Worm (Caenorhabditis elegans) whole organism, midembryonic: ENCODE measurements around the gene T12B5.15.

Source experiments
- T22C8.4 ChIP-seq: fragments of 200-800 bp; sonication (Bioruptor generic); IDR thresholded peaks from 2 replicates; pipeline ENCODE4 v1.3.6; 2022; ENCODE audit warnings: missing genetic modification characterization, missing compliant biosample characterization
- cog-1 ChIP-seq: sonication (generic microtip); optimal IDR thresholded peaks from 2 replicates; lab custom pipeline; 2016; ENCODE audit warnings: missing genetic modification characterization, missing compliant biosample characterization
- flt-1 ChIP-seq: fragments of 200-800 bp; sonication (Bioruptor generic); IDR thresholded peaks from 2 replicates; pipeline ENCODE4 v1.3.6; 2022; ENCODE audit warnings: missing genetic modification characterization, missing compliant biosample characterization
- klf-2 ChIP-seq: fragments of 200-800 bp; sonication (Bioruptor generic); conservative IDR thresholded peaks from 2 replicates; pipeline ENCODE4 v1.3.6; 2022; ENCODE audit warnings: missing genetic modification reagents, missing genetic modification characterization, missing compliant biosample characterization
- med-1 ChIP-seq: sonication (generic microtip); optimal IDR thresholded peaks from 2 replicates; lab custom pipeline; 2017; ENCODE audit warnings: missing genetic modification characterization, mild to moderate bottlenecking, missing compliant biosample characterization, antibody characterized with exemption, missing genetic modification reagents; ENCODE audit not compliant: insufficient read depth
- ref-1 ChIP-seq: fragments of 200-800 bp; sonication (Bioruptor generic); conservative IDR thresholded peaks from 2 replicates; pipeline ENCODE4 v1.3.6; 2022; ENCODE audit warnings: missing genetic modification reagents, missing genetic modification characterization, missing compliant biosample characterization
- ztf-29 ChIP-seq: fragments of 200-800 bp; sonication (Bioruptor generic); IDR thresholded peaks from 2 replicates; pipeline ENCODE4 v1.3.6; 2022; ENCODE audit warnings: missing genetic modification reagents, missing genetic modification characterization, missing compliant biosample characterization

DNA sequence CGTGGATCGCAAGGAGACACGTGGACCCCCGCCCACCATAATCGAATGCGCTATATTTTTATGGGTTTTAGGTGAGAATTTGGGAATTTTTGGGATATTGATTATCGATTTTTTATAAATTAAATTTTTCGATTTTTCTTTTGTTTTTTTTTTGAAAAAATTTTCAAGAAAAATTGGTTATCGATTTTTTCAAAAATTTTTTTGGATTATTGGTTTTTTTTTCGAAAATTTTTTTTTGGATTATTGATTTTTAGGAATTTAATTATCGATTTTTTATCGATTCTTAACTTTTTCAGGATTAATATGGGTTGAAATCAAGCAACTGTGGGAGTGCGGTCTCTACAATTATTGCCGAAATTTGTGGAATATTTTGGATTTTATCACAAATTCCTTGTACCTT is 42.1 kb upstream of the T12B5.15 start:
- TF ChIP-seq flt-1 (no peak), T22C8.4 (GFP tag; lab: Robert Waterston, UW) (peak; percentile 75), ztf-29 (no peak), cog-1 (tag; lab: Kevin White, UChicago) (no peak), med-1 (no peak), ref-1 (GFP tag; lab: Robert Waterston, UW) (no peak), klf-2 (GFP tag; lab: Robert Waterston, UW) (no peak)
